Fruit fly (Drosophila melanogaster): ENCODE results near the gene CG10211.

CG10211 gene

DNA sequence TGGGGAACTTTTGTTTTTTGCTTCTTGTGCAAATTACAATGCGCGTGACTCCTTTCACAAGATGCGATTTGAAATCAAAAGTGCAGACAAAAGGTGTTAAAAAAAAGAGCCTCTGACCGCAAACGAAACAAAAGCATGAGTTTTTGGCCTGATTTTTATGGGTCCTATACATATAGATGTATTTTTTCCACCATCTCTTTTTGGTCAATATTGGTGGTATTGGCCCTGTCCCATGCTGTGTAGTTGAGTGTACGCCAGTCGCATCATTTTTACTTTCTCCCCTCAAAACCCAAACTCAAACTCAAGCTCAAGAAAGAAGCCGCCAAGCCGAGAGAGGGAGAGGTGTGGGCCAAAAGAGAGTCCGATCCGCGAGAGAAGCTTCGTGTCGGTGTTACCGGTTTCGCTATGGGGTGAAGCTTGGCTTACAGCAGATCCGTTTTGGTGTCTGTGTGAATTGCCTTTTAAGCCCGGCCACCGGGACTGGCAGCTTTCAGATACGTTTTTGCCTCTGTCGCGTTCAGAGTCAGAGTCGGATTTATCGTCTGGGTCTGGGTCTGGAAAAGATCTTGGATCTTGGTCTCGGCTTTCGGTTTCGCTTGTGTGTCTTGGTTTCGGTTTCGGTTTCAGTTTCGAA is at the start of gene CG10211:
TSS of gene CG10211 (plus strand) at position 486 of the 634 bp plus-strand sequence.
- TF ChIP-seq noc (tag; optimal IDR thresholded peaks at IDR 0.05), result no peak

DNA sequence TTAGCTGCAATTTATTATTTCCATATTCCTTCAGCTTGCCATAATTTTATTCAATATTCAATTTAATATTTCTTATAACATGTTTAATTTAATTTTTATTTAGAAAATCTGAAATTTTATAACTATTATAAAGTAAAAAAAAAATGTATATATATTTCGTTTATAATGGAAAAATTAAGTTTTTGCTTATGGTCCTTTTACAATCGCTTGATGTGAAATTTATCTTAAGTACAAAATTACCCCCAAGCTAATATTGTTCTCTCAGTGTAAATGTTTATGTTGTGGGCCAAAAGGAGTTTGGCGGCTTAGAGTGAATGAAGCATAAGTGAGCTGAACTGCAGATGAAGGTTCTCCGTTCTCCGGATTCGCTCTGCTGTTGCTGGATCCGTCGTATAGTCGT is 49.3 kb upstream of the CG10211 start:
- no peak for TF ChIP-seq noc (tag; optimal IDR thresholded peaks at IDR 0.05)

DNA sequence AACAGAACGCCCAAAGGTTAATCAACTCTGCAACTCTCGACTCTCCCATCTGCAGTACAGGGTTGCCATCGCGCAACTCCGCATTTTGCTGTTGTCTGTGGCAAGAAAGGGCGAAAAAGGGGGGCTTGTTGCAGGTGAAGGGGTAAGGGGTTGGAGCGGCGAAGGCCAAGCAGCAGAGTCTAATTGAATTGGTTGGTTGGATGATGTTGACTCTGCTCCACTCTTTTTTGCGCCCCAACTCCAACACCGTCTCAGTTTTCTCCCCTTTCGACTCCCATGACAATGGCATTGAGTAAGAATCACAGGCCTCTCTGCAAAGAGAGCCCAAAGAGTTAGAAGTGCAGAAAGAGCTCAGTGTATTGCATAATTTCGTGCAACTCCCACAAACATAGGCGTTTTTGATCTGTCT is 48.7 kb upstream of the CG10211 start:
- no peak for TF ChIP-seq noc (tag; optimal IDR thresholded peaks at IDR 0.05)

DNA sequence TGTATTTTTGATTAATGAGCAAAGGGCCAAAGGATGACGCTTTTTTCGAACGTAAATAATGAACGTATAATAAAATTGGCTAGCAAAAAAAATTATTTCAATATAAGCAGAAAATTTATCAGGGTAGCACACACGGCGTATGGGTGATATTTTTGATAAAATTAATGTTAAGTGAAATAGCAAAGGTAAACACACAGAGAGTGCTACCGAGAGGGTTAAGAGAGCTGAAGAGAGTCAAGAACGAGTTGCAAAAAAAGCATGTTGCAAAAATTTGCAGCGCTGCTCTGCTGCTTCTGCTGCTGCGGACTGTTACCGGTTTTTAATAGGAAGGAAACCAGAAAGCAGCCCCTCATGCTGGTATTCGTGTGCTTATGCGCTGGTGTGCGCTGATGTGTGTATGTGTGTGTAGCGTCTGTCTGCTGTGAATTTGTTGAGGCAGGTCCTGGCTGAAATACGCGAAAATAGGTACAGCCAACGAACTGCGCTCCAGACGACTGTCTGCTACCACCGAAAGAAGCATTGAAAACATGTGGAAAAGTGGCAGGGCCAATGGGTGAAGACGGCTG is 47.7 kb upstream of the CG10211 start:
- no peak for TF ChIP-seq noc (tag; optimal IDR thresholded peaks at IDR 0.05)

DNA sequence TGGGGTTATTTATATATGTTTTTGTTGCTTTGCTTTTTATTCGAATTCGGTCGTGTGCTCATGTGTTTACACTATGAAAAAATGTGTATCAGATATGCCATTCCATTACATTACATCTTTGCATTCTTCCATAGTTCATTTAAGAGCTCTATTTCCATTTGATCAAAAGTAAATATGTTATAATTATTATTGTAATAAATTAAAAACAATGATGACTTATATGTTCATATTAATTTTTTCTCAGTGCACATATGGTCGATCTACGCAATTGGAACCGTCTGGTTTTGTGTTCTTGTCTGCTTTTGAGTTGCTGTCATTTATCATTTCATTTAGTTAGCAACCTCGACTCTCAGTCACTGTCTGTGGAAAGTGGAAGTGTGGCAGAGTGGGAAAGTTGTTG is 39.8 kb upstream of the CG10211 start:
- TF ChIP-seq noc (tag; optimal IDR thresholded peaks at IDR 0.05), result no peak

DNA sequence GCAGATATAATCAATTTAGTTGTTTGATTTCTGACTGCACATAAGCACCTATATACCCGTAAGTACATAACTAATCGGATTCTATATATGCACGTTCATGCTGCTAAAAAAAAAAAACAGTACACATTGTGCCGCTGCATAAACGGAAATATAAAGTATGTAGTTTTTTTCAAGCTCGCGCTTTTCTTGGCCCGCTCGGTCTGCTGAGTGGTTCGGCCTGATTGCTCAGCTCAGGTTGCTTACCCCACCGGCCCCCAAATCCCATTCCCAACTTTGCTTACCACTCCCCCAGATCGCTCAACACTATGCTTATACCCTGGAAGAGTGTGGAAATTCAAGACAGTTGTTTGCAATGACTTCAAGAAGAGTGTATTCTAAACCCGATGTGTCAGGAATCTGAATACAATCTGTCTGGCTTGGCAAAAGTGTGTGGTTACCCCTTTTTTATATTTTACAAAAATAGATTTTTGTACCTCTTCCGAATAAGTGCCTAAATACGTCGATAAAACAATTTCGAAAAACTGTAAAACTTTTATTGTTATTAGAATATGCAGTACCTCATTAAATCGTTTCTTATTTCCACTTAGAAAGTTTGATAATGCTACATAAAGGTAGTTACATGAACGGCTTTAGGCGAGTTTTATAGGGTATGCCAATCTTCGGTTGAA is 38.6 kb upstream of the CG10211 start:
- TF ChIP-seq noc (tag; optimal IDR thresholded peaks at IDR 0.05), result no peak

DNA sequence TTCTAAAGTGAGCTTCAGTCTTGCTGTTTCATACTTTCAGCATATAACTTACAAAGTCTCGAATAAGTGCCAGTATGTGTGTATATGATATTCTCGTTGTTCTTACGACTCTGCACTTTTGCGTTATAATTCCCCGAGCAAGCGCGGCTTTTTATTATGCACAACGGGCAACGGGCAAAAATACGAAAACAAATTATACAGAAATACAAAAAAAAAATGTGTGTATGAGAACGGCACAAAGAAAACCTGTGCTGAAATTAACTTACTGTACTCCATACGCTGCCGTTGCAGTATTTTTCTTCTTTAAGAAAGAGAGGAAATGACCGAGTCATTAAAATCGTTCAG is 38.1 kb upstream of the CG10211 start:
- TF ChIP-seq noc (tag; optimal IDR thresholded peaks at IDR 0.05), result no peak

DNA sequence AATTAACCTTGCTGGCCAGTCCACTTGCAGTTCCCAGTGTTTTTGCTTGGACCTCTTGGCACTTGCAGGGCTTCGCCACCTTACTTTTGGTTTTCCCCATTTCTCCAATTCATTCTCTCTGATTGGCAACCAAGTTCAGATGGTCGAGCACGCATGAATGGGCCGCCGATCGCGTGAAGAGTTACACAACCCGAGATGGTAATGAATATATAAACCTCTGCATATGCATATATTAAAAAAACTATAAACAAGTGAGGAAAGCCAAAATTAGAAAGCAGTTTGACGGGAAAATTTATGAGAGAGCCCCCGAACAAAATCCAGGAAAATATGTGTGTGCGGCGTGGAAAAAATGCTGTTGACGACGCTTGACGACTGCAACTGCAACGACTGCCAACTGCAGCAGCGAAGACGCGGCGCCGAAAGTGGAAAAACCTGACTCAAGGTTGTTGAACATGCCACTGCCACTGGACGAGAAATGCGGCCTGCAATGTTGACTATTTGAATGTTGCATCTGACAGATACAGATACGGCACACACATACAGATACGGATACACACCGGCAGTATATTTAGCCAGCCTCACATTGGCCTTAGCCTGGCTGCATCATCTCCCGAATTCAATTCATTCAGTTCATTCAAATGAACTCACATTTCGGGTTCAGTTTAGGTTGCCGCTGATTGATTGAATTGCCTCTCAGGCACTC is 36.8 kb upstream of the CG10211 start:
- no peak for TF ChIP-seq noc (tag; optimal IDR thresholded peaks at IDR 0.05)

DNA sequence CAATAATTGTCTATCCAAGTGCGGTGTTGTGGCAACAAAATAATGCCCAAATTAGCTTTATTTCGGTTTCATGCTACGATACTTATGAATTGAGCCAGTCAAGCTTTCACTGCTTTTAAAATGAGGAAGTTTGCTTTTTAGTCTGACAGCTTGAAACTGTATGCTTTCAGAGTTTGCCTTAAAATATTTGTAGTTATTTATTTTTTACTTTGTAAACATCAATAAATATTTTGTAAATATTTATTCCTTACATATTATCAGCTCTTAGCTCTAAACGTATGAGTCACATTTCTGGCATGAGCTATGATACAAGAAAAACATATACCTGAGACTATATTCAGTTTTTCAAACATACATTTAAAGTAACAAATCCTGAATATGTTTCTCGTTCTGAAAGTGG is 36.2 kb upstream of the CG10211 start:
- TF ChIP-seq noc (tag; optimal IDR thresholded peaks at IDR 0.05), result no peak

DNA sequence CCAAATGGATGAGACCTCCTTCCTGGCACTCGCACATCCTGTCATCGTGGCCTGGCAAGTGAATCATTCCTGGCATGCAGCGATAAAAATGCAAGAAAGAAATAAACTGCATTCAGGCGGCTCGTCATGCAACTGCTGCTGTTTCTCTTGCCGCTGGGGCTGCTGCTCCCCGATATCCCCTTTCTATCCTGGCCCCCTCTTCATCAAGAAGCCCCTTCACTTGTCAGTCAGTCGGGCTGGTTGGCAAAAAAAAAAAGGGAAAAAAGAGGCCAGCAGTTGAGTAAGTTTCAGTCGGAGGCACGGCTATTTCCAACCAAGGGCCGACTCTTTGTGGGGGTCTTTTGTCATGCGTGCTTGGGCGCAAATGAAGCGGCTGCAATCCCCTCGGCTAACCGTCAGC is 35.5 kb upstream of the CG10211 start:
- TF ChIP-seq noc (tag; optimal IDR thresholded peaks at IDR 0.05), result no peak

DNA sequence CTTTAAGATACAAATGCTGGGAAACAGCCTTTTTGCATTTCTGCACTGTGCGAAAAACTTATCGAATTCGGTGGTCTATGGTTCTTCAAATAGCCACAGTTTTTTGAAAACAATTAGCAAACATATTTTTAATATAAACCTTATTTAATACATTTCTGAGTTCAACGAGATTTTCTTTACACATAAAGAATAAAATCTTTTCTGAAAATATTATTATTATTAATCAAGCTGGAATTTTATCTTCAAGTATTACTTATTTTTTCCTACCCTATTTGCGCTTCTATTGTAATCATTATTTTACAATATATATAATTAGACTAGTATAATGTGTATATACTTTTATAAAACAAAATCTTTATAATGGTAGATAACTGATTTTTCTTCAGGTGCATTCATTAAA is 35.1 kb upstream of the CG10211 start:
- no peak for TF ChIP-seq noc (tag; optimal IDR thresholded peaks at IDR 0.05)

DNA sequence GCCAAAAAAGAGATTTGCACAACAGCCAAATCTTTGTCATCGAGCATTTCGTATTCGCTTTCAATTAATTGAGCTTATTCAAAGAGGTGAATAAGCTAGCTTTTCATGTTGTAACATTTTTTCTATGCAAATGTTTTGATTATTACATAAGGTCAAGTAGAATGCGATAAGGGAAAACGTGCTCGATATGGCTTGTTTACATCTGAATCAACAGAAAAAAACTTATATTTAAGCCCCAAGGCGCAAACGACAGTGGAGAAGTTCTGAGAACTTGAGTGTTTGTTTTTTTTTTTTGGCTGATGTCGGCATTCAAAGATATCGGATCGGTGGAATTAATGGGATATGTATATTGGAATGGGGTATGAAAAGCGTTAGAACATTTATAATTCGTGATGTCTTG is 34.3 kb upstream of the CG10211 start:
- TF ChIP-seq noc (tag; optimal IDR thresholded peaks at IDR 0.05), result no peak

DNA sequence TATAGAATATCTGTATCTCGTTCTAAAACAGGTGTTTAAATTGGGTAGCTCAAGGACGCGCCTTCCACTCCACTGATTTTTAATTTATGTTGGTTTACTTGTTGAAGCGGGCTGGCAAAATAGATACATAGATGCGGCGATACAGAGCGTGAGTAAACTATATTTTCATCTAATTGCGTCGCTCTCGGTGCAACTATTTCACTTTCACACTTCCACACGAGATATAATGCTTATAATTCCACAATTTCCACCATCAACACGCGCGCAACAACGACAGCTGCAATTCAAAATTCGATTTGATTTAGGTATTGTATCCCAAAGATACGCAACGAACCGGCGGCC is 33.3 kb upstream of the CG10211 start:
- TF ChIP-seq noc (tag; optimal IDR thresholded peaks at IDR 0.05), result no peak

DNA sequence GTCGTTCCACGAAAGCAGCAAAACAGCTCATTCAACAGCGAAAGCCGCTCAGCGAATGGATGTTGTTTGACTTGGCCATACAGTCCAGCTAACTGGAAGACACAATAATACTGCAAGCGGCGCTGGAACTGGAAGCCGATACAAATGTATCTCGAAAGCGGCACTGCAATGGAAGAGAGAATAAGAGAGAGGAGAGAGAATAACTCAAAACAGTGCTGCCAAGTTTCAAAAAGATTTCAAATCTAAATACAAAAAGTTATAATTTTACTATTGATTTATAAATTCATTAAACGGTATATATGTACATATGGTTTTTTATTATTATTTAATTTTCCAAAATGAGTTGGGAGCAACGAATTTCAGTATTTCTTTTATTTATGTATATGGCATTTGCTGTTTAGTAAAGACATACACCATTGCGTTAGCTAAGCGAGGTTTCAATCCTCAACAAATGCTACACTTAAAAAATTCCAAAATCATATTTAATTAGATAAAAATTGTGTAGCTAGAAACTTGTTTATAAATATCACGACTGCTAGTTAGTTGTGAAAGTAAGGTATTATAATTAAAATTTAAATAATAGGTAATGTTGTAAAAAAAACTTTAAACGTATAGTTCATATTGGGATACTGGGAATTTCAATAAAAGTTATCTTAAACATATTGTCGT is 32.8 kb upstream of the CG10211 start, which contains the start of gene CG10283:
TSS of gene CG10283 (minus strand) at position 132 of the 669 bp plus-strand sequence.
- TF ChIP-seq noc (tag; optimal IDR thresholded peaks at IDR 0.05), result no peak

DNA sequence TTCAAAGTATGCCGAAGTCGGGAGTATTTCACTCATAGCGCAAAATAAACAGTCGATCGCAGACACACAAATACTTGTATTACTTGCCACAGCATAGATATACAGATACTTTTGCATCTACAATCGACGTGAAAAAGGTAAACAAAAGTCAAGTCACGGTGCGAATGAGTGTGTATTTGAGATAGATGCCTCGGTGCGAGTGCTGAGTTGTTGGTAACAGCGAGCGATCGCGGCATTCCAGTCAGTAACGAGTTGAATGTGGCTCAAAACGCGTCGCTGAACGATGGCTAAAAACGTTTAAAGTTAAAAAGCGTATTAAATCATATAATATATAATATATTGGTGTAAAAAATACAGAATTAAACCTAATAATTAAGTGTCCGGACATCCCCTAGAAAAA is 32.1 kb upstream of the CG10211 start, which contains the start of gene grnd:
TSS of gene grnd (plus strand) at position 207 of the 400 bp plus-strand sequence.
- no peak for TF ChIP-seq noc (tag; optimal IDR thresholded peaks at IDR 0.05)

DNA sequence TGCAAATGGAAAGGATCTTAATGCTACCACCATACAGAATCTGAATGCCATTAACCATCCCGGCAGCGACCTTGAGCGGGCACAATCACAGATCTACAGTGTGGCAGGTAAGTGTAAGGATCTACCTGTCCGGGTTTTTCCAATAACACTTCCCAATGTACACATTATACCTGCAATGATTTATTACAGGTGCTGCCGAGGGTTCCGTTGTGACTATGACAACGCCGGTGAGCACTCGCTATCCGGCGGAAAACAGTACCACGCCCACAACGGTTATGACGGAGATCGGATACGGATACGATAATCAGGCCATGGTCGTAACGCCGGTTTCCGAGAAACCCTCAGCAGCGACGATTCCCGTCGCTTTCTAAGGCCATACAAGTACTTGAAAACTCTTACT is 30.5 kb upstream of the CG10211 start:
- TF ChIP-seq noc (tag; optimal IDR thresholded peaks at IDR 0.05), result no peak

Measured in whole organism, larva.